Worm (Caenorhabditis elegans): ENCODE data around the gene F19B6.3.

- no peak for TF ChIP-seq unc-39 (tag; optimal IDR thresholded peaks at IDR 0.05)
- no peak for TF ChIP-seq lin-1 (GFP tag; IDR thresholded peaks at IDR 0.05)
- TF ChIP-seq duxl-1 (tag; optimal IDR thresholded peaks at IDR 0.05; ENCODE audit: poor library complexity), result no peak
- TF ChIP-seq mdl-1 (tag; optimal IDR thresholded peaks at IDR 0.05), result no peak
- no peak for TF ChIP-seq nhr-28 (tag; optimal IDR thresholded peaks at IDR 0.05)
- no peak for TF ChIP-seq zag-1 (tag; optimal IDR thresholded peaks at IDR 0.05)
- TF ChIP-seq ceh-62 (tag; optimal IDR thresholded peaks at IDR 0.05), result no peak
- no peak for TF ChIP-seq nhr-102 (tag; optimal IDR thresholded peaks at IDR 0.05)
- TF ChIP-seq pha-4 (GFP tag; IDR thresholded peaks at IDR 0.05), result no peak
- no peak for TF ChIP-seq pha-4 (tag; optimal IDR thresholded peaks at IDR 0.05)
- TF ChIP-seq ztf-11 (tag; optimal IDR thresholded peaks at IDR 0.05), result no peak
Measured at ce11 chrIV:12340885-12341284, 13.9 kb downstream of the F19B6.3 start.
